Worm (Caenorhabditis elegans): ENCODE data around the gene clc-9.

Gene clc-9

ce11 chrIV:11101383-11101782, 11.4 kb upstream of the clc-9 start, which contains the start of gene srlf-18:
Gene srlf-18, minus strand, starts transcription at chrIV:11101483.
- TF ChIP-seq peb-1 (tag; optimal IDR thresholded peaks at IDR 0.05) (no peak), Y55F3AM.14 (GFP tag; optimal IDR thresholded peaks at IDR 0.05) (no peak), zag-1 (tag; optimal IDR thresholded peaks at IDR 0.05) (no peak), elt-1 (tag; optimal IDR thresholded peaks at IDR 0.05) (no peak), C34F6.9 (tag; optimal IDR thresholded peaks at IDR 0.05) (no peak), dmd-4 (tag; optimal IDR thresholded peaks at IDR 0.05) (no peak), sma-3 (GFP tag; optimal IDR thresholded peaks at IDR 0.05) (no peak), lin-13 (GFP tag; optimal IDR thresholded peaks at IDR 0.05) (no peak), mbf-1 (tag; optimal IDR thresholded peaks at IDR 0.05) (no peak), ztf-4 (tag; optimal IDR thresholded peaks at IDR 0.05) (no peak), sma-9 (GFP tag; optimal IDR thresholded peaks at IDR 0.05) (no peak), sma-9 (tag; optimal IDR thresholded peaks at IDR 0.05) (no peak), mdl-1 (tag; optimal IDR thresholded peaks at IDR 0.05) (no peak), mab-5 (tag; optimal IDR thresholded peaks at IDR 0.05) (no peak), lin-39 (tag; optimal IDR thresholded peaks at IDR 0.05) (no peak), unc-55 (GFP tag; optimal IDR thresholded peaks at IDR 0.05) (no peak), R02D3.7 (tag; optimal IDR thresholded peaks at IDR 0.05) (no peak), nhr-10 (tag; optimal IDR thresholded peaks at IDR 0.05) (no peak), egl-27 (tag; optimal IDR thresholded peaks at IDR 0.05) (no peak), ceh-16 (tag; optimal IDR thresholded peaks at IDR 0.05) (no peak), fos-1 (tag; optimal IDR thresholded peaks at IDR 0.05) (no peak)

DNA sequence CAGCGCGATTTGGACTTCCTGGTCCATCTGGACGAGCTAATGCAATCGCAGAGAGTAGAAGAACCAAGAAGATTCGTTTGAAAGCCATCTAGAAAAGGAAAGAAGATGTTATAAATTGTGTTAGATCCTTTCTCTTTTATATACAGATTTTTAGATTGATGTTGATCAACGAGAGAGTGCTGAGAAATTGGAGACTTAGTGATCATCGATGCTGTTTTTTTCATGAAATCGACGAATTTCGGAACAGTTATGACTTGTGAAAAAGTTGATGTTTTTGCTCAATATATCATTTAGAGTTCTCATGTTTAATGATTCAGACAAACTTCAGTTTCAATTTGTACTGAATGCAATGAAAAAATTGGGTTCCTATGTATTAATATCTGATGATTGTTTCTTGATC, 10.1 kb upstream of the clc-9 start, which contains the start of gene srlf-17:
Gene srlf-17 (minus strand): TSS at position 101 of the 400 bp plus-strand sequence.
- TF ChIP-seq nhr-129 (tag; optimal IDR thresholded peaks at IDR 0.05): no peak
- TF ChIP-seq nhr-21 (tag; optimal IDR thresholded peaks at IDR 0.05): no peak
- no peak for TF ChIP-seq crh-2 (tag; optimal IDR thresholded peaks at IDR 0.05)
- TF ChIP-seq lsy-2 (tag; optimal IDR thresholded peaks at IDR 0.05): no peak
- no peak for TF ChIP-seq egl-27 (tag; optimal IDR thresholded peaks at IDR 0.05)
- TF ChIP-seq mdl-1 (tag; optimal IDR thresholded peaks at IDR 0.05): no peak
- no peak for TF ChIP-seq lin-39 (tag; optimal IDR thresholded peaks at IDR 0.05)
- no peak for TF ChIP-seq lin-11 (tag; optimal IDR thresholded peaks at IDR 0.05)
- no peak for TF ChIP-seq ztf-11 (tag; optimal IDR thresholded peaks at IDR 0.05)
- TF ChIP-seq ztf-4 (tag; optimal IDR thresholded peaks at IDR 0.05): no peak

DNA sequence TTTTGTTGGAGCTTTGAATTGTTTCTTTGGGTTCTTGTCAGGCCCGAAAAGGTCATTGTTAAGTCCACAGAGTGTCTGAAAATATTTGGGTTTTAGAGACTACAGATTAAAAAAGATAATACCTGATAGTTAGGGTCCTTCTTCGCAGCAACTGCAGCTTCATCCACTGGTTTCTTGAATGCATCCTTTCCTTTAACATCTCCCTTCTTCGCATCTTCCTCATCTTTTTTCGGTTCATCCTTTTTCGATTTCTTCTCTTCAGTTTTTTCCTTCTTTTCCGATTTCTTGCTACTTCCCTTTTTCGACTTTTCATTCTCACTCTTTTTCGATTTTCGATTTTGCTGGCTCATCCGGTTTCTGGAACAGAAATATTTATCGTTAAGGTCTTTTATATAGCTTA, 9.2 kb upstream of the clc-9 start:
- TF ChIP-seq lin-11 (tag; optimal IDR thresholded peaks at IDR 0.05): no peak
- TF ChIP-seq egl-27 (tag; optimal IDR thresholded peaks at IDR 0.05): no peak
- TF ChIP-seq nhr-12 (tag; optimal IDR thresholded peaks at IDR 0.05): no peak
- TF ChIP-seq Y55F3AM.14 (GFP tag; optimal IDR thresholded peaks at IDR 0.05): no peak
- TF ChIP-seq unc-55 (GFP tag; optimal IDR thresholded peaks at IDR 0.05): no peak
- TF ChIP-seq nhr-6 (tag; optimal IDR thresholded peaks at IDR 0.05): no peak
- no peak for TF ChIP-seq zag-1 (tag; optimal IDR thresholded peaks at IDR 0.05)
- TF ChIP-seq crh-2 (tag; optimal IDR thresholded peaks at IDR 0.05): no peak
- TF ChIP-seq nhr-129 (tag; optimal IDR thresholded peaks at IDR 0.05): no peak
- no peak for TF ChIP-seq ztf-4 (tag; optimal IDR thresholded peaks at IDR 0.05)
- TF ChIP-seq nhr-21 (tag; optimal IDR thresholded peaks at IDR 0.05): no peak
- no peak for TF ChIP-seq nhr-77 (tag; optimal IDR thresholded peaks at IDR 0.05)

- TF ChIP-seq ceh-82 (tag; optimal IDR thresholded peaks at IDR 0.05) (no peak), F13H6.1 (tag; optimal IDR thresholded peaks at IDR 0.05) (no peak), nhr-77 (tag; optimal IDR thresholded peaks at IDR 0.05) (no peak), blmp-1 (tag; optimal IDR thresholded peaks at IDR 0.05; ENCODE audit: insufficient read depth) (no peak), ztf-11 (tag; optimal IDR thresholded peaks at IDR 0.05) (no peak), nhr-11 (tag; optimal IDR thresholded peaks at IDR 0.05) (no peak), mdl-1 (tag; optimal IDR thresholded peaks at IDR 0.05) (no peak), skn-1 (tag; optimal IDR thresholded peaks at IDR 0.05) (no peak), sma-3 (GFP tag; optimal IDR thresholded peaks at IDR 0.05) (no peak), elt-1 (tag; optimal IDR thresholded peaks at IDR 0.05) (no peak), nhr-21 (tag; optimal IDR thresholded peaks at IDR 0.05) (no peak), nhr-129 (tag; optimal IDR thresholded peaks at IDR 0.05) (no peak)
Measured at ce11 chrIV:11105724-11106123, 7.0 kb upstream of the clc-9 start, which contains the start of gene srlf-24. Gene srlf-24, minus strand, starts transcription at chrIV:11105824.

DNA sequence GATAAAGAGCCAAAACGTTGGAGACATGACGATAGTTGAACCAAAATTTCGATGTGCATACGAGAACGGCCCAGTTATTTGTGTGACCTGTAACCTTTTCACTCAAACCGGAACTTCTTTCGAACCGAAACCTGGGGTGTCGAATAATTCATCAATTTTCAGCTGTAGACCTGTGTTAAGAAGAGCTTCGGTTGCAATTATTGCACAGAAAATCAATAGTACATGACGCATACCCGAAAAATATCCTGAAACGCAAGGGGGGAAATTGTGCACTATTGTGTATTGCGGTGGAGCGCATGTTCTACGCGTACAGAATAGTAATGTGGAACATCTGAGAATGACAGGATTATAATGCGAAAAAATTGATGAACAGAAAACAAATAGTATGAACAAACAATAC, 3.0 kb upstream of the clc-9 start, which contains the start of gene pigk-1:
Gene pigk-1 (minus strand): TSS at position 248 of the 400 bp plus-strand sequence.
- TF ChIP-seq snpc-4 (tag; optimal IDR thresholded peaks at IDR 0.05) (no peak), dmd-4 (tag; optimal IDR thresholded peaks at IDR 0.05) (no peak), lsy-2 (tag; optimal IDR thresholded peaks at IDR 0.05) (peak in 1 of 2 experiments; percentile 7), egl-27 (tag; optimal IDR thresholded peaks at IDR 0.05) (no peak)
